Worm (Caenorhabditis elegans): ENCODE results near the gene srv-7.

DNA sequence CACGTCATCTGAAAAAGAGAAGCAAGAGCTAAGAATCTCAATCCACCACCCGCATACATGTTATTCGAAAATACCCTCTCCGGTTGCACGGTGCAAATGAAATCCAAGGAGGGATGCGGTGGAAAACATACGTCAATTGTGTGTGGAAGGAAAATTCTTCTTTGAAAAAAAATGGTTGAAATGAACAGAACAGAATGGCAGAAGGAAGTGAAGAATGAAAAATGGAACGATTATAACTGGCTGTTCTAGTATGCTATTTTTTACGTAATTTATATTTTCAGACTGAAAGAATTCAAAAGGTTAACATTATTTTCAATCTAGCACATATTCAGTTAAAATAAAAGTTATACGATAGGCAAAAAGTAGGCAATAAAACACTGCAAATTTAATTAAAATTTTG, 31.8 kb downstream of the srv-7 start:
- no peak for TF ChIP-seq him-1 (tag; optimal IDR thresholded peaks at IDR 0.05)
- no peak for TF ChIP-seq W03F9.2 (tag; optimal IDR thresholded peaks at IDR 0.05)

Measured in whole organism, L4/young adult.